Fruit fly (Drosophila melanogaster): Measurements from ENCODE around the gene CG11585.
A peak's percentile ranks its signal among the peaks of the same experiment; 100 is the strongest.

- TF ChIP-seq pan (optimal IDR thresholded peaks at IDR 0.05) (no peak), Dfd (GFP tag; optimal IDR thresholded peaks at IDR 0.05) (peak; percentile 81), h (GFP tag; optimal IDR thresholded peaks at IDR 0.05) (no peak), dmrt93B (GFP tag; optimal IDR thresholded peaks at IDR 0.05) (no peak), CG32264 (GFP tag; optimal IDR thresholded peaks at IDR 0.05) (no peak), tai (GFP tag; optimal IDR thresholded peaks at IDR 0.05) (no peak), Abd-B (GFP tag; optimal IDR thresholded peaks at IDR 0.05) (no peak), OdsH (GFP tag; optimal IDR thresholded peaks at IDR 0.05) (no peak), Hnf4 (GFP tag; optimal IDR thresholded peaks at IDR 0.05) (no peak)
Observed at dm6 chrX:14213509-14214154, 24.3 kb downstream of the CG11585 start.

All from whole organism, wandering third instar larva.